Worm (Caenorhabditis elegans) whole organism, L4 larva: ENCODE data around the gene enri-1.

Experiments used
- R02D3.7 ChIP-seq: fragments of 150-350 bp; sonication (generic microtip); optimal IDR thresholded peaks from 3 replicates; lab custom pipeline; 2014; ENCODE audit warnings: missing biosample characterization, missing genetic modification characterization
- T20F7.1 ChIP-seq: fragments of 200-800 bp; sonication (Bioruptor generic); optimal IDR thresholded peaks from 2 replicates; lab custom pipeline; 2018; ENCODE audit warnings: mild to moderate bottlenecking, missing genetic modification characterization, missing compliant biosample characterization
- aha-1 ChIP-seq: fragments of 150-350 bp; peaks from one replicate; lab custom pipeline; 2014; ENCODE audit warnings: missing biosample characterization, missing genetic modification characterization
- ama-1 ChIP-seq: fragments of 150-350 bp; optimal IDR thresholded peaks from 2 replicates; lab custom pipeline; 2014; ENCODE audit warnings: inconsistent platforms, mixed read lengths
- ceh-20 ChIP-seq: fragments of 200-800 bp; sonication (Bioruptor generic); IDR thresholded peaks from 2 replicates; pipeline ENCODE4 v1.3.6; 2022; ENCODE audit warnings: missing genetic modification reagents, missing genetic modification characterization, missing compliant biosample characterization
- ceh-62 ChIP-seq: sonication (generic microtip); optimal IDR thresholded peaks from 2 replicates; lab custom pipeline; 2017; ENCODE audit warnings: missing biosample characterization, missing genetic modification characterization
- ceh-82 ChIP-seq: sonication (generic microtip); optimal IDR thresholded peaks from 2 replicates; lab custom pipeline; 2017; ENCODE audit warnings: missing biosample characterization, missing genetic modification characterization
- daf-16 ChIP-seq, 3 experiments: sonication (generic microtip); optimal IDR thresholded peaks; 2 replicates each; lab custom pipeline; 2016 to 2017; ENCODE audit warnings: missing genetic modification characterization in 3 of 3, missing genetic modification reagents in 3 of 3, mild to moderate bottlenecking in 2 of 3, missing compliant biosample characterization in 2 of 3, missing biosample characterization in 1 of 3, moderate library complexity in 1 of 3
- daf-19 ChIP-seq: fragments of 200-800 bp; sonication (Bioruptor generic); conservative IDR thresholded peaks from 2 replicates; pipeline ENCODE4 v1.3.6; 2022; ENCODE audit warnings: missing genetic modification characterization, missing compliant biosample characterization
- dmd-6 ChIP-seq: fragments of 200-800 bp; sonication (Bioruptor generic); IDR thresholded peaks from 2 replicates; pipeline ENCODE4 v1.3.6; 2022; ENCODE audit warnings: missing genetic modification reagents, missing genetic modification characterization, missing compliant biosample characterization
- dve-1 ChIP-seq: sonication (generic microtip); optimal IDR thresholded peaks from 2 replicates; lab custom pipeline; 2017; ENCODE audit warnings: antibody characterized with exemption, mild to moderate bottlenecking, missing genetic modification characterization, missing compliant biosample characterization; ENCODE audit not compliant: insufficient read depth
- gei-8 ChIP-seq: fragments of 200-800 bp; sonication (Bioruptor generic); optimal IDR thresholded peaks from 2 replicates; lab custom pipeline; 2018; ENCODE audit warnings: mild to moderate bottlenecking, missing genetic modification characterization, missing compliant biosample characterization
- hlh-11 ChIP-seq: fragments of 200-800 bp; sonication (Bioruptor generic); optimal IDR thresholded peaks from 2 replicates; lab custom pipeline; 2018; ENCODE audit warnings: mild to moderate bottlenecking, missing genetic modification characterization, missing compliant biosample characterization
- hlh-30 ChIP-seq: sonication (generic microtip); optimal IDR thresholded peaks from 2 replicates; lab custom pipeline; 2017; ENCODE audit warnings: antibody characterized with exemption, mild to moderate bottlenecking, missing genetic modification characterization, missing compliant biosample characterization; ENCODE audit not compliant: insufficient read depth
- hmg-1.1 ChIP-seq: fragments of 200-800 bp; sonication (Bioruptor generic); IDR thresholded peaks from 2 replicates; pipeline ENCODE4 v1.3.6; 2022; ENCODE audit warnings: missing genetic modification reagents, missing genetic modification characterization, missing compliant biosample characterization
- lin-1 ChIP-seq: fragments of 200-800 bp; sonication (Bioruptor generic); IDR thresholded peaks from 2 replicates; pipeline ENCODE4 v1.3.6; 2022; ENCODE audit warnings: missing genetic modification reagents, missing genetic modification characterization, missing compliant biosample characterization
- lin-13 ChIP-seq: fragments of 150-350 bp; optimal IDR thresholded peaks from 2 replicates; lab custom pipeline; 2014; ENCODE audit warnings: missing biosample characterization, missing genetic modification reagents, missing genetic modification characterization
- lir-3 ChIP-seq: sonication (generic microtip); optimal IDR thresholded peaks from 2 replicates; lab custom pipeline; 2016; ENCODE audit warnings: mild to moderate bottlenecking, missing genetic modification characterization, missing compliant biosample characterization
- madf-9 ChIP-seq: fragments of 200-800 bp; sonication (Bioruptor generic); conservative IDR thresholded peaks from 2 replicates; pipeline ENCODE4 v1.3.6; 2022; ENCODE audit warnings: missing genetic modification reagents, missing genetic modification characterization, missing compliant biosample characterization
- mdl-1 ChIP-seq, 2 experiments: fragments of 150-350 bp in 1 of 2; sonication (generic microtip) in 1 of 2; optimal IDR thresholded peaks; 2 replicates each; lab custom pipeline; 2014 to 2017; ENCODE audit warnings: missing biosample characterization in 2 of 2, missing genetic modification characterization in 2 of 2
- mep-1 ChIP-seq: fragments of 150-350 bp; sonication (generic microtip); optimal IDR thresholded peaks from 3 replicates; lab custom pipeline; 2014; ENCODE audit warnings: missing biosample characterization, missing genetic modification characterization
- mes-2 ChIP-seq: sonication (generic microtip); optimal IDR thresholded peaks from 2 replicates; lab custom pipeline; 2016; ENCODE audit warnings: missing genotype, mild to moderate bottlenecking, missing genetic modification characterization, missing compliant biosample characterization; ENCODE audit not compliant: poor library complexity, severe bottlenecking
- nhr-10 ChIP-seq: fragments of 150-350 bp; optimal IDR thresholded peaks from 2 replicates; lab custom pipeline; 2014; ENCODE audit warnings: missing biosample characterization, missing genetic modification characterization
- nhr-102 ChIP-seq: sonication (generic microtip); optimal IDR thresholded peaks from 2 replicates; lab custom pipeline; 2016; ENCODE audit warnings: mild to moderate bottlenecking, missing genetic modification characterization, moderate library complexity, missing compliant biosample characterization
- nhr-28 ChIP-seq: fragments of 150-350 bp; optimal IDR thresholded peaks from 2 replicates; lab custom pipeline; 2014; ENCODE audit warnings: missing biosample characterization, missing genetic modification characterization
- nhr-41 ChIP-seq: fragments of 200-800 bp; sonication (Bioruptor generic); IDR thresholded peaks from 2 replicates; pipeline ENCODE4 v1.3.6; 2022; ENCODE audit warnings: missing genetic modification reagents, missing genetic modification characterization, missing compliant biosample characterization
- nhr-6 ChIP-seq: fragments of 150-350 bp; optimal IDR thresholded peaks from 2 replicates; lab custom pipeline; 2014; ENCODE audit warnings: missing biosample characterization, missing genetic modification characterization
- pha-4 ChIP-seq, 2 experiments: fragments of 150-350 bp in 1 of 2; fragments of 200-800 bp in 1 of 2; sonication (Bioruptor generic) in 1 of 2; IDR thresholded peaks in 1 of 2; optimal IDR thresholded peaks in 1 of 2; 2 replicates each; pipeline versions ENCODE4 v1.3.6 to Lab custom; 2014 to 2022; ENCODE audit warnings: missing genetic modification characterization in 2 of 2, missing genetic modification reagents in 2 of 2, missing biosample characterization in 1 of 2, missing compliant biosample characterization in 1 of 2
- php-3 ChIP-seq: fragments of 200-800 bp; sonication (Bioruptor generic); IDR thresholded peaks from 2 replicates; pipeline ENCODE4 v1.3.6; 2022; ENCODE audit warnings: missing genetic modification reagents, missing genetic modification characterization, missing compliant biosample characterization
- pqm-1 ChIP-seq: sonication (generic microtip); optimal IDR thresholded peaks from 2 replicates; lab custom pipeline; 2017; ENCODE audit warnings: missing biosample characterization, missing genetic modification characterization
- spr-1 ChIP-seq: sonication (generic microtip); optimal IDR thresholded peaks from 2 replicates; lab custom pipeline; 2016; ENCODE audit warnings: mild to moderate bottlenecking, missing genetic modification characterization, missing compliant biosample characterization
- spr-3 ChIP-seq: fragments of 200-800 bp; sonication (Bioruptor generic); optimal IDR thresholded peaks from 2 replicates; lab custom pipeline; 2018; ENCODE audit warnings: mild to moderate bottlenecking, missing genetic modification characterization, missing compliant biosample characterization
- unc-39 ChIP-seq: sonication (generic microtip); optimal IDR thresholded peaks from 2 replicates; lab custom pipeline; 2017; ENCODE audit warnings: missing biosample characterization, missing genetic modification characterization
- unc-62 ChIP-seq, 3 experiments: fragments of 150-350 bp in 1 of 3; sonication (generic microtip); optimal IDR thresholded peaks in 2 of 3; peaks in 1 of 3; 1 replicate in 1 of 3; 2 replicates in 2 of 3; lab custom pipeline; 2014 to 2017; ENCODE audit warnings: missing biosample characterization in 3 of 3, missing genetic modification characterization in 3 of 3, missing genetic modification reagents in 3 of 3, missing genotype in 1 of 3
- zag-1 ChIP-seq: fragments of 150-350 bp; optimal IDR thresholded peaks from 2 replicates; lab custom pipeline; 2014; ENCODE audit warnings: missing biosample characterization, missing genetic modification characterization
- zfp-2 ChIP-seq: sonication (generic microtip); optimal IDR thresholded peaks from 2 replicates; lab custom pipeline; 2016; ENCODE audit warnings: mild to moderate bottlenecking, missing genetic modification characterization, missing compliant biosample characterization

The enri-1 gene

ce11 chrII:2328963-2329442, 12.4 kb downstream of the enri-1 start, which contains the start of the genes ZK1240.8 and ZK1240.1:
ZK1240.8 (minus strand) TSS chrII:2329063.
ZK1240.1 (plus strand) TSS chrII:2329392.
- TF ChIP-seq lir-3 (tag; lab: Kevin White, UChicago) (no peak), nhr-28 (tag; lab: Kevin White, UChicago) (peak; percentile 3), unc-62 (GFP tag; optimal IDR thresholded peaks at IDR 0.05 in 1 of 2; lab: Kevin White, UChicago) (peak in 1 of 2 experiments; percentile 86), unc-62 (tag; optimal IDR thresholded peaks at IDR 0.05; lab: Kevin White, UChicago) (no peak)

ce11 chrII:2324956-2325355, 16.5 kb downstream of the enri-1 start, which contains the start of gene ZK1240.11:
ZK1240.11 (plus strand) TSS chrII:2325256.
- no peak for TF ChIP-seq spr-3 (GFP tag; lab: Kevin White, UChicago)
- no peak for TF ChIP-seq ceh-62
- TF ChIP-seq hmg-1.1 (GFP tag; lab: Robert Waterston, UW) = no peak
- TF ChIP-seq nhr-102 (tag; lab: Kevin White, UChicago) = no peak
- no peak for TF ChIP-seq daf-19 (GFP tag; lab: Robert Waterston, UW)
- no peak for TF ChIP-seq unc-39 (tag; lab: Kevin White, UChicago)
- TF ChIP-seq gei-8 (GFP tag; lab: Kevin White, UChicago) = no peak
- no peak for TF ChIP-seq R02D3.7 (tag; lab: Kevin White, UChicago)
- TF ChIP-seq nhr-6 (tag; lab: Kevin White, UChicago) = no peak
- TF ChIP-seq ceh-82 = no peak
- TF ChIP-seq lin-13 (GFP tag; lab: Kevin White, UChicago) = no peak
- no peak for TF ChIP-seq zag-1 (tag; lab: Kevin White, UChicago)
- TF ChIP-seq mep-1 (tag; lab: Kevin White, UChicago) = no peak
- TF ChIP-seq zfp-2 (tag; lab: Kevin White, UChicago) = no peak
- TF ChIP-seq mes-2 (tag; lab: Kevin White, UChicago) = no peak

ce11 chrII:2322857-2323518, 18.4 kb downstream of the enri-1 start, which contains the start of the genes ZK1240.6 and ZK1240.2:
ZK1240.6 (minus strand) TSS chrII:2322907.
ZK1240.2 (plus strand) TSS chrII:2323376.
- TF ChIP-seq mdl-1 (tag; optimal IDR thresholded peaks at IDR 0.05; lab: Kevin White, UChicago) (no peak), ceh-20 (GFP tag; lab: Robert Waterston, UW) (no peak), ama-1 (lab: Kevin White, UChicago) (no peak), pha-4 (GFP tag; IDR thresholded peaks at IDR 0.05; lab: Robert Waterston, UW) (no peak), pha-4 (tag; optimal IDR thresholded peaks at IDR 0.05; lab: Kevin White, UChicago) (no peak), pqm-1 (tag; lab: Kevin White, UChicago) (peak; percentile 85), hlh-30 (tag; lab: Kevin White, UChicago) (peak; percentile 29), nhr-10 (tag; lab: Kevin White, UChicago) (no peak), hlh-11 (tag; lab: Kevin White, UChicago) (peak; percentile 55), daf-16 (GFP tag; optimal IDR thresholded peaks at IDR 0.05; lab: Kevin White, UChicago) (no peak), daf-16 (tag; optimal IDR thresholded peaks at IDR 0.05; lab: Kevin White, UChicago) (peak; percentile 72), daf-19 (GFP tag; lab: Robert Waterston, UW) (no peak), dve-1 (tag; lab: Kevin White, UChicago) (peak; percentile 51), lin-1 (GFP tag; lab: Robert Waterston, UW) (peak; percentile 17; the same call in 1 of the 2 replicates), nhr-28 (tag; lab: Kevin White, UChicago) (peak; percentile 69), dmd-6 (GFP tag; lab: Robert Waterston, UW) (peak; percentile 76)

- no peak for TF ChIP-seq pha-4 (GFP tag; IDR thresholded peaks at IDR 0.05; lab: Robert Waterston, UW)
- TF ChIP-seq pha-4 (tag; optimal IDR thresholded peaks at IDR 0.05; lab: Kevin White, UChicago) = no peak
- peak; percentile 78 for TF ChIP-seq nhr-28 (tag; lab: Kevin White, UChicago)
- 0 out of 2 replicates have a peak, but pooled peaks have one; percentile 48 for TF ChIP-seq php-3 (GFP tag; lab: Robert Waterston, UW)
- peak; percentile 23 for TF ChIP-seq dve-1 (tag; lab: Kevin White, UChicago)
- no peak for TF ChIP-seq daf-16 (GFP tag; optimal IDR thresholded peaks at IDR 0.05; lab: Kevin White, UChicago)
- peak; percentile 62 for TF ChIP-seq daf-16 (tag; optimal IDR thresholded peaks at IDR 0.05; lab: Kevin White, UChicago)
- TF ChIP-seq spr-1 = no peak
- TF ChIP-seq unc-62 (GFP tag; optimal IDR thresholded peaks at IDR 0.05 in 1 of 2; lab: Kevin White, UChicago) = peak in 1 of 2 experiments; percentile 37
- TF ChIP-seq unc-62 (tag; optimal IDR thresholded peaks at IDR 0.05; lab: Kevin White, UChicago) = no peak
- TF ChIP-seq madf-9 = no peak
- peak; percentile 80 for TF ChIP-seq aha-1 (tag; lab: Kevin White, UChicago)
- peak; percentile 91 for TF ChIP-seq pqm-1 (tag; lab: Kevin White, UChicago)
- TF ChIP-seq hlh-11 (tag; lab: Kevin White, UChicago) = peak; percentile 58
- peak; percentile 69 for TF ChIP-seq dmd-6 (GFP tag; lab: Robert Waterston, UW)
- peak; percentile 55; the same call in 1 of the 2 replicates for TF ChIP-seq nhr-41 (GFP tag; lab: Robert Waterston, UW)
- peak; percentile 32 for TF ChIP-seq T20F7.1 (GFP tag; lab: Kevin White, UChicago)
Observed at ce11 chrII:2320097-2320496, 21.3 kb downstream of the enri-1 start, which contains the start of gene ZK1240.3. ZK1240.3 (plus strand) TSS chrII:2320334.
